Worm (Caenorhabditis elegans): Measurements from ENCODE around the gene R13A5.10.

ce11 chrIII:7561872-7562271 lies 20.9 kb downstream of the R13A5.10 start, which contains the start of gene lgc-12:
- no peak for TF ChIP-seq unc-62 (GFP tag; optimal IDR thresholded peaks at IDR 0.05)
- no peak for TF ChIP-seq nhr-11 (tag; optimal IDR thresholded peaks at IDR 0.05)
- no peak for TF ChIP-seq nhr-28 (tag; optimal IDR thresholded peaks at IDR 0.05)
- no peak for TF ChIP-seq aly-2 (tag; optimal IDR thresholded peaks at IDR 0.05)
- no peak for TF ChIP-seq nhr-76 (tag; optimal IDR thresholded peaks at IDR 0.05)
- TF ChIP-seq ceh-88 (GFP tag; IDR thresholded peaks at IDR 0.05) = no peak
- TF ChIP-seq unc-30 (tag; optimal IDR thresholded peaks at IDR 0.05) = no peak
- TF ChIP-seq elt-3 (tag; optimal IDR thresholded peaks at IDR 0.05) = no peak
- no peak for TF ChIP-seq zag-1 (tag; optimal IDR thresholded peaks at IDR 0.05)

Measured in whole organism, L1 larva.